Fruit fly (Drosophila melanogaster): Measurements from ENCODE around the gene CG18213.

dm6 chr3R:17085029-17085807 is 45.2 kb upstream of the CG18213 start, which contains the start of gene GckIII:
- no peak for TF ChIP-seq fd96Ca (GFP tag; IDR thresholded peaks at IDR 0.05)
- no peak for TF ChIP-seq CG34367 (tag; optimal IDR thresholded peaks at IDR 0.05)
- TF ChIP-seq D1 (tag; optimal IDR thresholded peaks at IDR 0.05) = no peak
- TF ChIP-seq CG32121 (GFP tag; IDR thresholded peaks at IDR 0.05) = no peak
- no peak for TF ChIP-seq CG8301 (tag; optimal IDR thresholded peaks at IDR 0.05)
- TF ChIP-seq Ets98B (GFP tag; IDR thresholded peaks at IDR 0.05) = no peak
- no peak for TF ChIP-seq CG9948 (tag; optimal IDR thresholded peaks at IDR 0.05)
- no peak for TF ChIP-seq EcR (GFP tag; optimal IDR thresholded peaks at IDR 0.05)

Measured in whole organism, pupa.